Fruit fly (Drosophila melanogaster) whole organism, embryonic: Measurements from ENCODE around the gene CG10738.

ENCODE experiments used
- Adf1 ChIP-seq: fragments of 200-800 bp; sonication (Bioruptor generic); IDR thresholded peaks from 2 replicates; pipeline ENCODE4 v1.3.6; 2022; ENCODE audit warnings: missing biosample characterization, missing genetic modification characterization
- C15 ChIP-seq: fragments of 200-800 bp; sonication (Bioruptor generic); IDR thresholded peaks from 3 replicates; pipeline ENCODE4 v1.3.6; 2022; ENCODE audit warnings: missing biosample characterization, missing genetic modification characterization
- CG10147 ChIP-seq: fragments of 200-800 bp; sonication (Bioruptor generic); optimal IDR thresholded peaks from 2 replicates; lab custom pipeline; 2019; ENCODE audit warnings: missing biosample characterization, mild to moderate bottlenecking, missing genetic modification characterization, moderate library complexity
- CG11085 ChIP-seq: fragments of 200-800 bp; sonication (Bioruptor generic); IDR thresholded peaks from 2 replicates; pipeline ENCODE4 v1.3.6; 2022; ENCODE audit warnings: missing biosample characterization, missing genetic modification characterization
- CG11456 ChIP-seq: fragments of 200-800 bp; sonication (Bioruptor generic); IDR thresholded peaks from 3 replicates; pipeline ENCODE4 v1.3.6; 2022; ENCODE audit warnings: missing biosample characterization, missing genetic modification characterization
- CG13775 ChIP-seq: fragments of 200-800 bp; sonication (Bioruptor generic); optimal IDR thresholded peaks from 3 replicates; lab custom pipeline; 2017; ENCODE audit warnings: missing biosample characterization, mild to moderate bottlenecking, missing genetic modification characterization
- CG14667 ChIP-seq: fragments of 200-800 bp; sonication (Bioruptor generic); IDR thresholded peaks from 2 replicates; pipeline ENCODE4 v1.3.6; 2022; ENCODE audit warnings: missing biosample characterization, missing genetic modification characterization
- CG15269 ChIP-seq: fragments of 200-800 bp; sonication (Bioruptor generic); optimal IDR thresholded peaks from 2 replicates; lab custom pipeline; 2018; ENCODE audit warnings: missing biosample characterization, mild to moderate bottlenecking, missing genetic modification characterization, moderate library complexity
- CG15601 ChIP-seq: fragments of 200-800 bp; sonication (Bioruptor generic); optimal IDR thresholded peaks from 3 replicates; lab custom pipeline; 2019; ENCODE audit warnings: missing biosample characterization, mild to moderate bottlenecking, missing genetic modification characterization, moderate library complexity
- CG17359 ChIP-seq: fragments of 200-800 bp; sonication (Bioruptor generic); optimal IDR thresholded peaks from 3 replicates; lab custom pipeline; 2018; ENCODE audit warnings: missing biosample characterization, mild to moderate bottlenecking, missing genetic modification characterization, moderate library complexity
- CG17361 ChIP-seq: fragments of 200-800 bp; sonication (Bioruptor generic); IDR thresholded peaks from 3 replicates; pipeline ENCODE4 v1.3.6; 2022; ENCODE audit warnings: missing biosample characterization, missing genetic modification characterization
- CG17612 ChIP-seq: fragments of 200-800 bp; sonication (Bioruptor generic); IDR thresholded peaks from 2 replicates; pipeline ENCODE4 v1.3.6; 2022; ENCODE audit warnings: missing biosample characterization, missing genetic modification characterization
- CG1832 ChIP-seq: fragments of 200-800 bp; sonication (Bioruptor generic); optimal IDR thresholded peaks from 2 replicates; lab custom pipeline; 2017; ENCODE audit warnings: missing biosample characterization, mild to moderate bottlenecking, missing genetic modification characterization, inconsistent platforms
- CG31224 ChIP-seq: fragments of 200-800 bp; sonication (Bioruptor generic); IDR thresholded peaks from 2 replicates; pipeline ENCODE4 v1.3.6; 2022; ENCODE audit warnings: missing biosample characterization, missing genetic modification characterization
- CG4820 ChIP-seq: fragments of 200-800 bp; sonication (Bioruptor generic); optimal IDR thresholded peaks from 3 replicates; lab custom pipeline; 2016; ENCODE audit warnings: missing biosample characterization, missing genetic modification characterization
- CG5180 ChIP-seq: fragments of 200-800 bp; sonication (Bioruptor generic); optimal IDR thresholded peaks from 3 replicates; lab custom pipeline; 2017; ENCODE audit warnings: missing biosample characterization, missing genetic modification characterization, mild to moderate bottlenecking, moderate library complexity, missing genetic modification reagents
- CG5245 ChIP-seq: fragments of 200-800 bp; sonication (Bioruptor generic); optimal IDR thresholded peaks from 3 replicates; lab custom pipeline; 2016; ENCODE audit warnings: missing biosample characterization, missing genetic modification characterization
- CG6272 ChIP-seq: fragments of 200-800 bp; sonication (Bioruptor generic); IDR thresholded peaks from 2 replicates; pipeline ENCODE4 v1.3.6; 2022; ENCODE audit warnings: missing biosample characterization, missing genetic modification characterization
- CG6654 ChIP-seq: fragments of 200-800 bp; sonication (Bioruptor generic); optimal IDR thresholded peaks from 2 replicates; lab custom pipeline; 2017; ENCODE audit warnings: missing biosample characterization, mild to moderate bottlenecking, missing genetic modification characterization
- CG7372 ChIP-seq: fragments of 200-800 bp; sonication (Bioruptor generic); IDR thresholded peaks from 2 replicates; pipeline ENCODE4 v1.3.6; 2022; ENCODE audit warnings: missing biosample characterization, missing genetic modification characterization
- CG7745 ChIP-seq: fragments of 200-800 bp; sonication (Bioruptor generic); optimal IDR thresholded peaks from 2 replicates; lab custom pipeline; 2018; ENCODE audit warnings: missing biosample characterization, mild to moderate bottlenecking, missing genetic modification characterization, moderate library complexity
- CG7839 ChIP-seq: fragments of 200-800 bp; sonication (Bioruptor generic); optimal IDR thresholded peaks from 3 replicates; lab custom pipeline; 2018; ENCODE audit warnings: missing biosample characterization, mild to moderate bottlenecking, missing genetic modification characterization, moderate library complexity
- CG7928 ChIP-seq: fragments of 200-800 bp; sonication (Bioruptor generic); optimal IDR thresholded peaks from 2 replicates; lab custom pipeline; 2017; ENCODE audit warnings: missing biosample characterization, mild to moderate bottlenecking, missing genetic modification characterization
- CG8290 ChIP-seq, 3 experiments: fragments of 200-800 bp; sonication (Bioruptor generic); optimal IDR thresholded peaks; 2 replicates each; lab custom pipeline; 2016 to 2019; ENCODE audit warnings: missing biosample characterization in 3 of 3, missing genetic modification characterization in 3 of 3, mild to moderate bottlenecking in 2 of 3, moderate library complexity in 1 of 3
- CG8924 ChIP-seq: fragments of 200-800 bp; optimal IDR thresholded peaks from 3 replicates; lab custom pipeline; 2019; ENCODE audit warnings: missing biosample characterization, mild to moderate bottlenecking, missing genetic modification characterization, moderate library complexity
- Doc3 ChIP-seq: fragments of 200-800 bp; sonication (Bioruptor generic); IDR thresholded peaks from 3 replicates; pipeline ENCODE4 v1.3.6; 2022; ENCODE audit warnings: missing biosample characterization, missing genetic modification characterization; ENCODE audit not compliant: partially characterized antibody
- H2.0 ChIP-seq: fragments of 200-800 bp; sonication (Bioruptor generic); IDR thresholded peaks from 2 replicates; pipeline ENCODE4 v1.3.6; 2022; ENCODE audit warnings: missing biosample characterization, missing genetic modification characterization
- Hand ChIP-seq: fragments of 200-800 bp; sonication (Bioruptor generic); optimal IDR thresholded peaks from 2 replicates; lab custom pipeline; 2017; ENCODE audit warnings: mild to moderate bottlenecking, missing biosample characterization, missing genetic modification reagents, missing genetic modification characterization
- NK7.1 ChIP-seq: fragments of 200-800 bp; sonication (Bioruptor generic); optimal IDR thresholded peaks from 3 replicates; lab custom pipeline; 2016; ENCODE audit warnings: missing biosample characterization, missing genetic modification characterization
- Nf-YC ChIP-seq: fragments of 200-800 bp; optimal IDR thresholded peaks from 3 replicates; lab custom pipeline; 2019; ENCODE audit warnings: missing biosample characterization, mild to moderate bottlenecking, missing genetic modification characterization, moderate library complexity
- Ptx1 ChIP-seq: fragments of 200-800 bp; sonication (Bioruptor generic); IDR thresholded peaks from 2 replicates; pipeline ENCODE4 v1.3.6; 2022; ENCODE audit warnings: missing biosample characterization, missing genetic modification characterization
- Ssrp ChIP-seq: fragments of 200-800 bp; sonication (Bioruptor generic); optimal IDR thresholded peaks from 2 replicates; lab custom pipeline; 2018; ENCODE audit warnings: missing biosample characterization, mild to moderate bottlenecking, missing genetic modification characterization, moderate library complexity
- TFAM ChIP-seq: fragments of 200-800 bp; sonication (Bioruptor generic); optimal IDR thresholded peaks from 2 replicates; lab custom pipeline; 2017; ENCODE audit warnings: missing biosample characterization, missing genetic modification characterization, inconsistent platforms
- bbx ChIP-seq: fragments of 200-800 bp; sonication (Bioruptor generic); IDR thresholded peaks from 2 replicates; pipeline ENCODE4 v1.3.6; 2022; ENCODE audit warnings: missing biosample characterization, missing genetic modification characterization; ENCODE audit not compliant: partially characterized antibody
- bowl ChIP-seq: fragments of 200-800 bp; sonication (Bioruptor generic); IDR thresholded peaks from 2 replicates; pipeline ENCODE4 v1.3.6; 2022; ENCODE audit warnings: missing biosample characterization, missing genetic modification characterization
- crol ChIP-seq: fragments of 200-800 bp; sonication (Bioruptor generic); IDR thresholded peaks from 2 replicates; pipeline ENCODE4 v1.3.6; 2022; ENCODE audit warnings: missing biosample characterization, missing genetic modification characterization
- dimm ChIP-seq: fragments of 200-800 bp; sonication (Bioruptor generic); IDR thresholded peaks from 2 replicates; pipeline ENCODE4 v1.3.6; 2022; ENCODE audit warnings: missing biosample characterization, missing genetic modification characterization
- en ChIP-seq: fragments of 200-800 bp; sonication (Bioruptor generic); optimal IDR thresholded peaks from 2 replicates; lab custom pipeline; 2016; ENCODE audit warnings: missing biosample characterization, missing genetic modification characterization
- hb ChIP-seq: fragments of 200-800 bp; sonication (Bioruptor generic); IDR thresholded peaks from 3 replicates; pipeline ENCODE4 v1.3.6; 2022; ENCODE audit warnings: missing biosample characterization, missing genetic modification characterization; ENCODE audit not compliant: partially characterized antibody
- jigr1 ChIP-seq: fragments of 200-800 bp; sonication (Bioruptor generic); IDR thresholded peaks from 3 replicates; pipeline ENCODE4 v1.3.6; 2022; ENCODE audit warnings: missing biosample characterization, missing genetic modification characterization
- lmd ChIP-seq: fragments of 200-800 bp; sonication (Bioruptor generic); IDR thresholded peaks from 2 replicates; pipeline ENCODE4 v1.3.6; 2022; ENCODE audit warnings: missing biosample characterization, missing genetic modification characterization
- nom ChIP-seq: fragments of 200-800 bp; sonication (Bioruptor generic); optimal IDR thresholded peaks from 2 replicates; lab custom pipeline; 2017; ENCODE audit warnings: missing biosample characterization, missing genetic modification characterization, mild to moderate bottlenecking, moderate library complexity, missing genetic modification reagents
- oc ChIP-seq: fragments of 200-800 bp; sonication (Bioruptor generic); optimal IDR thresholded peaks from 2 replicates; lab custom pipeline; 2018; ENCODE audit warnings: missing biosample characterization, mild to moderate bottlenecking, missing genetic modification characterization, moderate library complexity
- psq ChIP-seq: fragments of 200-800 bp; sonication (Bioruptor generic); optimal IDR thresholded peaks from 2 replicates; lab custom pipeline; 2017; ENCODE audit warnings: missing biosample characterization, missing genetic modification characterization
- rib ChIP-seq: fragments of 200-800 bp; sonication (Bioruptor generic); IDR thresholded peaks from 2 replicates; pipeline ENCODE4 v1.3.6; 2022; ENCODE audit warnings: missing biosample characterization, missing genetic modification characterization
- sens-2 ChIP-seq: fragments of 200-800 bp; sonication (Bioruptor generic); IDR thresholded peaks from 2 replicates; pipeline ENCODE4 v1.3.6; 2022; ENCODE audit warnings: missing biosample characterization, missing genetic modification characterization
- sima ChIP-seq: fragments of 200-800 bp; sonication (Bioruptor generic); optimal IDR thresholded peaks from 2 replicates; lab custom pipeline; 2016; ENCODE audit warnings: missing biosample characterization, missing genetic modification characterization
- slp2 ChIP-seq: fragments of 200-800 bp; sonication (Bioruptor generic); optimal IDR thresholded peaks from 2 replicates; lab custom pipeline; 2016; ENCODE audit warnings: missing biosample characterization, missing genetic modification characterization
- unc-4 ChIP-seq: fragments of 200-800 bp; sonication (Bioruptor generic); IDR thresholded peaks from 2 replicates; pipeline ENCODE4 v1.3.6; 2022; ENCODE audit warnings: missing biosample characterization, missing genetic modification characterization; ENCODE audit not compliant: partially characterized antibody

The CG10738 gene

dm6 chr3L:13486041-13486859 is 35.7 kb downstream of the CG10738 start, which contains the start of the genes Abp1 and Tgi (continued):
- peak; percentile 73 for TF ChIP-seq unc-4 (GFP tag; lab: Robert Waterston, UW)
- TF ChIP-seq Doc3 (GFP tag; lab: Robert Waterston, UW), result peak; percentile 64
- no peak for TF ChIP-seq CG10147 (GFP tag; lab: Kevin White, UChicago)
- TF ChIP-seq lmd (GFP tag; lab: Robert Waterston, UW), result no peak
- no peak for TF ChIP-seq Nf-YC (tag; lab: Kevin White, UChicago)
- no peak for TF ChIP-seq slp2 (GFP tag; lab: Kevin White, UChicago)
- TF ChIP-seq CG11085, result no peak
- no peak for TF ChIP-seq CG6654 (GFP tag; lab: Kevin White, UChicago)
- no peak for TF ChIP-seq bowl (GFP tag; lab: Robert Waterston, UW)
- no peak for TF ChIP-seq dimm (GFP tag; lab: Robert Waterston, UW)
- TF ChIP-seq crol, result no peak
- no peak for TF ChIP-seq jigr1 (GFP tag; lab: Robert Waterston, UW)
- TF ChIP-seq CG31224 (GFP tag; lab: Robert Waterston, UW), result no peak
- TF ChIP-seq H2.0 (GFP tag; lab: Robert Waterston, UW), result no peak
- TF ChIP-seq hb (GFP tag; lab: Robert Waterston, UW), result peak; percentile 64
- TF ChIP-seq CG8924 (tag; lab: Kevin White, UChicago), result peak; percentile 15
- no peak for TF ChIP-seq C15 (GFP tag; lab: Robert Waterston, UW)
- no peak for TF ChIP-seq CG7745 (tag; lab: Kevin White, UChicago)
- no peak for TF ChIP-seq Hand (GFP tag; lab: Kevin White, UChicago)
- TF ChIP-seq Adf1 (GFP tag; lab: Robert Waterston, UW), result no peak
- TF ChIP-seq CG6272, result 0 out of 2 replicates have a peak, but pooled peaks have one; percentile 12
- TF ChIP-seq nom (GFP tag; lab: Kevin White, UChicago), result peak; percentile 7
- peak; percentile 22; the same call in 1 of the 2 replicates for TF ChIP-seq Ptx1 (GFP tag; lab: Robert Waterston, UW)
- no peak for TF ChIP-seq sima (GFP tag; lab: Kevin White, UChicago)
- TF ChIP-seq CG7372 (GFP tag; lab: Robert Waterston, UW), result no peak
- TF ChIP-seq oc, result no peak
- no peak for TF ChIP-seq CG13775 (GFP tag; lab: Kevin White, UChicago)
- no peak for TF ChIP-seq psq (GFP tag; lab: Kevin White, UChicago)
- TF ChIP-seq NK7.1, result no peak
- TF ChIP-seq CG15269 (tag; lab: Kevin White, UChicago), result peak; percentile 21
- TF ChIP-seq CG5180 (GFP tag; lab: Kevin White, UChicago), result no peak
- peak; percentile 16 for TF ChIP-seq CG17359 (tag; lab: Kevin White, UChicago)
- no peak for TF ChIP-seq TFAM (GFP tag; lab: Kevin White, UChicago)
- no peak for TF ChIP-seq CG14667 (GFP tag; lab: Robert Waterston, UW)
- peak; percentile 34; the same call in 2 of the 3 replicates for TF ChIP-seq CG17361 (GFP tag; lab: Robert Waterston, UW)
- no peak for TF ChIP-seq CG1832
- no peak for TF ChIP-seq en (GFP tag; lab: Kevin White, UChicago)
- peak; percentile 91 for TF ChIP-seq bbx (GFP tag; lab: Robert Waterston, UW)
- TF ChIP-seq Ssrp (tag; lab: Kevin White, UChicago), result no peak
- peak; percentile 66; the same call in 1 of the 2 replicates for TF ChIP-seq rib (GFP tag; lab: Robert Waterston, UW)
- peak; percentile 27 for TF ChIP-seq CG8290 (GFP tag; optimal IDR thresholded peaks at IDR 0.05; lab: Kevin White, UChicago)
- TF ChIP-seq CG8290 (tag; optimal IDR thresholded peaks at IDR 0.05; lab: Kevin White, UChicago), result peak in 1 of 2 experiments; percentile 86
- no peak for TF ChIP-seq CG5245 (GFP tag; lab: Kevin White, UChicago)
- TF ChIP-seq CG15601 (tag; lab: Kevin White, UChicago), result peak; percentile 49
- TF ChIP-seq CG7928, result no peak
- TF ChIP-seq CG4820 (GFP tag; lab: Kevin White, UChicago), result no peak
- peak; percentile 77 for TF ChIP-seq CG11456 (GFP tag; lab: Robert Waterston, UW)
- TF ChIP-seq CG17612 (GFP tag; lab: Robert Waterston, UW), result no peak
- TF ChIP-seq sens-2 (GFP tag; lab: Robert Waterston, UW), result no peak
- TF ChIP-seq CG7839 (tag; lab: Kevin White, UChicago), result peak; percentile 44
